Fruit fly (Drosophila melanogaster) whole organism, larva: Measurements from ENCODE around the gene CG14883.

Experiments used
- noc ChIP-seq: fragments of 200-800 bp; sonication (Bioruptor generic); optimal IDR thresholded peaks from 3 replicates; lab custom pipeline; 2019; ENCODE audit warnings: missing biosample characterization, mild to moderate bottlenecking, missing genetic modification characterization, moderate library complexity

Gene CG14883

DNA sequence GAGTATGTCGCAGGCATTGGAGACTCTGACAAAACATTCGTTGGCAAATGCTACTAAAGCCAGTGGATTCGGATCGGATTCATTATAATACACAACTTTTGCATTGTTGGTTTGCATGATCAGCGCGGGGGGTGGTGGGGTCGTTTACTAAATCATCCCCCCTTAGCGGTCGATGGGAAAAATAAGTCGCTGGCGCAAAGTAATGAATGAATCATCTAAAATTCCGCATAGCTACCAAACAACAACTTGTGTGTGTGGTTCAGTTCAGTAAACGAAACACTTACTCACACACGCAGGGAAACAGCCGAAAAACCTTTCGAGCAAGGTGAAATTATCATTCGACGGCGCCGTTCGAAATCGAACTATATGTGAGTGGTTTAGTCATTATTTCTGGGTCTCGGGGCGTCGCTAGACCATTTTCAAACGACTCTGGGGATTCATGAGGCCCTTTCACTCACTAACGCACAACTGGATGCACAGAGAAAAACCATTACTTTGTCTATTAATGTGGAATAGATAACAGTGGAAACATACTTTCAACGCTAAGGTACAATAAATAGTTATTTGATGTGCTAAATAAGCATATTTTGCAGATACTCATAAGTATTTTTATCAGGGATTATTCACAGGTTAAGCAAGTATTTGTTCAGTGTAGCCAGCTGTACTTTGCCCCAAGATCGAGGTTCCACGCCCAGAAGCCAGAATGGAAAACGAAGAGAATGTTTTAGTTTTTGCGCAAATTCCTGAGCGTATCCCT lies 7.3 kb upstream of the CG14883 start:
- peak; percentile 80 for TF ChIP-seq noc (tag; lab: Kevin White, UChicago)

dm6 chr3R:16449187-16449973 lies 6.5 kb upstream of the CG14883 start:
- peak; percentile 84 for TF ChIP-seq noc (tag; lab: Kevin White, UChicago)

DNA sequence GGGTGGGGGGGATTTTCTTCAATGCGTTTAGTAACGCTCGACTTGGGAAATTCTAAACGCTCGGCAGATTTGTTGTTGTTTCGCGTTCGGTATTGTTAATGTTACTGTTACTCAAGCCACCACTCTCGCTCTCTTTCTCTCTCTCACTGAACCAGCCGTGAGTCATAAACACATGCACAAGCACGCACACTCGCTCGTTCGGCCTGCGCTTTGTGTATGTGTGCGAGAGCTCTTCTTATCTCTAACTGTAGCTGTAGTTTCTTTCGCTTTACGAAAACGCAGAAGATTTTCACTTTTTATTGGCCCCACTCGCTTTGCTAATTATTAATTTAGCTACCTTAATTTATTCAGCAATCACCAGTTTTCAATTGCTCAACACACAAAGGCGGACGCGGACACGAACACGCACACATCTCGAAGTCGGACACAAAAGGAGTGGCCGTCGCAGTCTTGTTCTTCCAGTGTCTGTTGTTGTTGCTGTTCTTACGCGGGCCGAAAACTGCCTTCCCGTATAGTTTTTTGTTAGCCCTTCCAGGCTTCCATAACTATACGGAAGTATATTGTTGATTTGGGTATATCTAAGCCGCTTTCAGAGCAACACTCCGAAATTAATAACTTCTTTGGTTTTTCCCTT lies 2.8 kb upstream of the CG14883 start:
- no peak for TF ChIP-seq noc (tag; lab: Kevin White, UChicago)

dm6 chr3R:16453597-16453996 lies 2.3 kb upstream of the CG14883 start, which contains the start of gene Pak3:
Pak3 (minus strand) TSS chr3R:16453821.
- no peak for TF ChIP-seq noc (tag; lab: Kevin White, UChicago)

DNA sequence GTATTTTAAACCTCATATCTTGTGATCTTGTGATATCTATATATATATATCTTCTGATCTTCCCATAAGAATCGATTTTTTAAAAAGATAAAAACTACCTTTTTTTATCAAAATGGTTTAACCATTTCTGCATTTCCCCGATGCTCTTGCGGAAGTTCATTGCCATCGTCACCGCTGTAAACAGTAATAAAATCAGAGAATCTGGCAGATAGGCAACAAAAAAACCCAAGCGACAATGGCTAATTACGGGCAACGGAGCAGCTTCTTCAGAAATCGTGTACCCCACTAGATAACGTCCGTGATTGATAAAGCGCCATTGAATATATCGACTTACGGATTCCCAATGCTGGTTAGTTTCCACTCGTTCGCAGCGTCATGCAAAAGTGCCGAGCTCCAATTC lies 1.7 kb upstream of the CG14883 start, which contains the start of gene CG10405:
Gene CG10405, plus strand, starts transcription at position 301 of the 400 bp plus-strand sequence.
- TF ChIP-seq noc (tag; lab: Kevin White, UChicago) = no peak

DNA sequence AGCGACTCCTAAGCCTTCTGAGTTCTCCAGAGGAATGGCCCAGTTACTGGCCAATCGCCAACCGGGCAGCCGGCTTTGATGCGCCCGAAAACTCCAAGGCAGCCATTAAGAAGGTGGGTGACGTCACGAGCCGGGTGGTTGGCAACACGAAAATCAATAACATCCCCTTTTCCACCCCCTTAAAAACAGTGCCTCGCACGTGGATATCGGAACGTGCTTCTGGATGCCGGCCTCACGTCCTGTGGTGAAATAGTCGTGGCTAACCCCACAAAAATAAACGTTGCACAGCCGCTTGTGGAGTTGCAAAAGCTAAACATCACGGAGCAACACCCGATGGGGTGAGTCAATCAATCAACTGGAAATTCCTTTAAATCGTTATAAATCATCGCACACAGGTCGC lies 755 bp downstream of the CG14883 start:
- no peak for TF ChIP-seq noc (tag; lab: Kevin White, UChicago)

- no peak for TF ChIP-seq noc (tag; lab: Kevin White, UChicago)
Measured at dm6 chr3R:16468556-16468955, 12.7 kb downstream of the CG14883 start.

DNA sequence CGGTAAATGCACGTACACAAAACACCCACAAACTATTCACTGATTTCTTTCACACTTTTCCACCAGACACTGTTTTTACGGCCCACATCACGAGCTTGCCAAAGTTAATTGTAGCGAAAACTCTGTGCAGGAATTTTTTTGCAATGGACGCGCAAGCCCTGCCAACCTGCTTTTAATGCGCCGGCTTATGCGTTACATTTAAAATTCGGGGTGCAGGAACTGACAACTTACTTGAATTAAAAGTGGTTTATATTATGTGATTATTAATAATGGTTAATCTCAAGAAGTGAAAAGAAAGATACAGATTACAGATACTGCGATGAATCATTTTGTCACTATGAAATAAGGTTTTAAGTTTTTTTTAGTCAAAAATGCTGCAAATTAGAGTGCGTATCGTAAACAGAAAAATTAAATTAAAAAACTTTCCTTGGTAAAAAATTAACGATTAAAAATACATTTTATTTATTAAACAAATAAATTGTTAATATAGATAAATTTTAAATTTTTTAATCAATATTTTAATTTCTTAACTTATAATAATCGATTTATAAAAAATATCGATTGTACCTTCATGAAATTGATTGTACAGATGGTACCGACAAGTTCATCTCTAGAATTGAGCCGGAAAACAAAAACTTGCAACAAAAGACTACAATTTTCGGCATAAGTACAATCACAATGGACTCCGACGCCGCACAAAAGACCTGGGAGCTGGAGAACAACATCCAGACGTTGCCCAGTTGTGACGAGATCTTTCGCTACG lies 13.8 kb downstream of the CG14883 start, which contains the start of the genes CG42232 and CSN5:
Gene CG42232, minus strand, starts transcription at position 163 of the 763 bp plus-strand sequence.
Gene CSN5, plus strand, starts transcription at position 599 of the 763 bp plus-strand sequence.
- no peak for TF ChIP-seq noc (tag; lab: Kevin White, UChicago)

- TF ChIP-seq noc (tag; lab: Kevin White, UChicago) = no peak
Measured at dm6 chr3R:16472301-16472700, 16.4 kb downstream of the CG14883 start, which contains the start of gene Gyc89Da. Gyc89Da (plus strand) TSS chr3R:16472601.

- TF ChIP-seq noc (tag; lab: Kevin White, UChicago) = no peak
Measured at dm6 chr3R:16476472-16476871, 20.6 kb downstream of the CG14883 start.

DNA sequence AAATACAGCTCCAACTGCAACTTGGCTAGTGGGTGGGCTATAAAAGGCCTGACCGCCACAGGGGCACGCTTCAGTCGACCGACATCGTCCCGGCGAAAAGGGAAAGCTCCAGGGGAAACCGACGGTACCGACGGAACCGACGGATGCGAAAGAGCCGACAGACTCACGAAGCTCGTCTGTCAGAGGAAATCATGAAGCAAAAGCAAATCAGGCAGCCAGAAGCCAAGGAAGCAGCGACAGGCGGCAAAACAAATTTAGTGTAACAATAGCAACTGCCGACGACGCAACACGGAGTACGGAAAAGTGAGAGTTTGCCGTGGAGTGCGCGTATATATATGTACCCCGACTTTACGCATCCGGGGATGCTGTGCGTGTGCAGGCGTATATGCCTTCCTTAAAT lies 21.2 kb downstream of the CG14883 start, which contains the start of gene Gyc89Db:
Gene Gyc89Db, plus strand, starts transcription at position 78 of the 400 bp plus-strand sequence.
- TF ChIP-seq noc (tag; lab: Kevin White, UChicago) = no peak

- TF ChIP-seq noc (tag; lab: Kevin White, UChicago) = no peak
Measured at dm6 chr3R:16480995-16481394, 25.1 kb downstream of the CG14883 start, which contains the start of gene Dhfr. Dhfr (plus strand) TSS chr3R:16481167.

dm6 chr3R:16482276-16482675 lies 26.4 kb downstream of the CG14883 start, which contains the start of gene Sdhaf3:
Sdhaf3 (minus strand) TSS chr3R:16482452.
- TF ChIP-seq noc (tag; lab: Kevin White, UChicago) = no peak

DNA sequence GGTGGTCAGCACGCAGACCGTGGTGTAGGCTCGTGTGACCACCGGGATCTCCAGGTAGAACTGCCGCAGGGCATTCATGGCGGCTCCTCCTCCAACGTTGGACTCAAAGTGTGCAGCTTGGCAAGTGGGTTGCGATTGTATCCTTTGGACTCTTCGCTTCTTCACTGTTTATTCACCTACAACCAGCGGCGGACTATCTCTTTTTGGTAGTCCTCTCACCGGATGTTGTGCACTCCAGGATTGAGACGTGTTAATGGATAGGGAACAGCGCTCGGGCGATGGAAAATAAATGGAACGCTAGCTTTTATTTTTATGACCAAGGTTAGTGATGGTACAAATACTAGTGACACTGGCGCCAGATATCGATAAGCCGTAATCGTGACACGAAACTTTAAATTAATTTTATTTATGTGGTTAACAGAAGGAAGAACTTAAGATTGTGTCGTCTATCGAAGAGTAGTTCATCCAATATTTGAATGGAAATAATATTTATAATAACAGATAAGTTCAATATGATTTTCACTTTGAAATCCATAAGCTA lies 28.1 kb downstream of the CG14883 start, which contains the start of gene Der-2:
Gene Der-2, minus strand, starts transcription at position 347 of the 541 bp plus-strand sequence.
- no peak for TF ChIP-seq noc (tag; lab: Kevin White, UChicago)
